Fruit fly (Drosophila melanogaster) whole organism, wandering third instar larva: Measurements from ENCODE around the gene Dyro.
A peak's percentile ranks its signal among the peaks of the same experiment; 100 is the strongest.

Source experiments
- Abd-B ChIP-seq: fragments of >200 bp; optimal IDR thresholded peaks from 2 replicates; lab custom pipeline; 2017; ENCODE audit warnings: missing biosample characterization, missing genetic modification characterization
- CG32264 ChIP-seq: fragments of 200-800 bp; sonication (Bioruptor generic); optimal IDR thresholded peaks from 2 replicates; lab custom pipeline; 2016; ENCODE audit warnings: missing biosample characterization, missing genetic modification characterization
- CG9705 ChIP-seq: fragments of 200-800 bp; sonication (Bioruptor generic); optimal IDR thresholded peaks from 2 replicates; lab custom pipeline; 2018; ENCODE audit warnings: missing biosample characterization, mild to moderate bottlenecking, missing genetic modification characterization
- CrebA ChIP-seq: fragments of 200-800 bp; sonication (Bioruptor generic); optimal IDR thresholded peaks from 2 replicates; lab custom pipeline; 2016; ENCODE audit warnings: missing biosample characterization, mild to moderate bottlenecking, missing genetic modification characterization, borderline replicate concordance
- Dfd ChIP-seq: fragments of >200 bp; optimal IDR thresholded peaks from 2 replicates; lab custom pipeline; 2017; ENCODE audit warnings: missing biosample characterization, missing genetic modification characterization
- Dif ChIP-seq: fragments of 200-275, 200-300 bp; sonication (Bioruptor generic); optimal IDR thresholded peaks from 2 replicates; lab custom pipeline; 2018; ENCODE audit warnings: missing biosample characterization, missing genetic modification characterization; ENCODE audit not compliant: partially characterized antibody
- GATAd ChIP-seq: sonication (Bioruptor generic); optimal IDR thresholded peaks from 2 replicates; lab custom pipeline; 2016; ENCODE audit warnings: missing biosample characterization, missing genetic modification characterization
- HLH106 ChIP-seq: fragments of 200-800 bp; optimal IDR thresholded peaks from 3 replicates; lab custom pipeline; 2019; ENCODE audit warnings: missing biosample characterization, mild to moderate bottlenecking, missing genetic modification characterization, moderate library complexity
- Hnf4 ChIP-seq: fragments of 200-800 bp; sonication (Bioruptor generic); optimal IDR thresholded peaks from 2 replicates; lab custom pipeline; 2016; ENCODE audit warnings: missing biosample characterization, mild to moderate bottlenecking, missing genetic modification characterization
- Hr78 ChIP-seq: fragments of >200 bp; optimal IDR thresholded peaks from 2 replicates; lab custom pipeline; 2017; ENCODE audit warnings: missing biosample characterization, missing genetic modification characterization
- Hr83 ChIP-seq: fragments of 200-300 bp; sonication (Bioruptor generic); optimal IDR thresholded peaks from 2 replicates; lab custom pipeline; 2016; ENCODE audit warnings: missing biosample characterization, mild to moderate bottlenecking, missing genetic modification characterization, moderate library complexity; ENCODE audit not compliant: poor library complexity, severe bottlenecking
- Jra ChIP-seq: sonication (Bioruptor generic); optimal IDR thresholded peaks from 2 replicates; lab custom pipeline; 2016; ENCODE audit warnings: missing biosample characterization, missing genetic modification characterization
- Mio ChIP-seq: sonication (Bioruptor generic); optimal IDR thresholded peaks from 2 replicates; lab custom pipeline; 2016; ENCODE audit warnings: missing biosample characterization, missing genetic modification characterization
- Myc ChIP-seq: fragments of >200 bp; optimal IDR thresholded peaks from 2 replicates; lab custom pipeline; 2017
- N ChIP-seq: fragments of >200 bp; optimal IDR thresholded peaks from 2 replicates; lab custom pipeline; 2018; ENCODE audit warnings: missing biosample characterization, missing external identifiers, missing genetic modification characterization
- OdsH ChIP-seq: fragments of 200-800 bp; sonication (Bioruptor generic); optimal IDR thresholded peaks from 2 replicates; lab custom pipeline; 2016; ENCODE audit warnings: missing biosample characterization, mild to moderate bottlenecking, missing genetic modification characterization
- Rel ChIP-seq, 2 experiments: fragments of 200-800 bp; sonication (Bioruptor generic) in 1 of 2; optimal IDR thresholded peaks; 2 replicates in 1 of 2; 3 replicates in 1 of 2; lab custom pipeline; 2016 to 2019; ENCODE audit warnings: mild to moderate bottlenecking in 2 of 2, missing biosample characterization in 2 of 2, missing genetic modification characterization in 2 of 2, moderate library complexity in 1 of 2
- Sp1 ChIP-seq: fragments of 200-800 bp; sonication (Bioruptor generic); optimal IDR thresholded peaks from 3 replicates; lab custom pipeline; 2019; ENCODE audit warnings: missing biosample characterization, mild to moderate bottlenecking, missing genetic modification characterization, moderate library complexity
- Vsx2 ChIP-seq: fragments of 200-300, 225-300 bp; sonication (Bioruptor generic); optimal IDR thresholded peaks from 2 replicates; lab custom pipeline; 2018; ENCODE audit warnings: missing biosample characterization, missing genetic modification characterization; ENCODE audit not compliant: partially characterized antibody
- br ChIP-seq: fragments of 200-800 bp; sonication (Bioruptor generic); optimal IDR thresholded peaks from 2 replicates; lab custom pipeline; 2016; ENCODE audit warnings: missing biosample characterization, missing genetic modification characterization
- brk ChIP-seq: fragments of 200-800 bp; sonication (Bioruptor generic); optimal IDR thresholded peaks from 2 replicates; lab custom pipeline; 2016; ENCODE audit warnings: missing biosample characterization, mild to moderate bottlenecking, missing genetic modification characterization
- dl ChIP-seq, 2 experiments: fragments of 175-275, 200-275 bp in 1 of 2; fragments of 200-275 bp in 1 of 2; sonication (Bioruptor generic); optimal IDR thresholded peaks; lab custom pipeline; 2018; ENCODE audit warnings: mild to moderate bottlenecking in 2 of 2, missing biosample characterization in 2 of 2, missing genetic modification characterization in 2 of 2, moderate library complexity in 2 of 2; ENCODE audit not compliant: partially characterized antibody in 2 of 2, insufficient read depth in 1 of 2
- dmrt93B ChIP-seq: fragments of 200-800 bp; sonication (Bioruptor generic); optimal IDR thresholded peaks from 2 replicates; lab custom pipeline; 2018; ENCODE audit warnings: missing biosample characterization, mild to moderate bottlenecking, missing genetic modification characterization
- dsf ChIP-seq: sonication (Bioruptor generic); optimal IDR thresholded peaks from 2 replicates; lab custom pipeline; 2016; ENCODE audit warnings: missing biosample characterization, missing genetic modification characterization, borderline replicate concordance
- ey ChIP-seq: fragments of 200-800 bp; sonication (Bioruptor generic); optimal IDR thresholded peaks from 2 replicates; lab custom pipeline; 2016; ENCODE audit warnings: missing biosample characterization, missing genetic modification characterization
- foxo ChIP-seq, 2 experiments: fragments of 200-800 bp; sonication (Bioruptor generic); optimal IDR thresholded peaks; 2 replicates in 1 of 2; 3 replicates in 1 of 2; lab custom pipeline; 2016 to 2017; ENCODE audit warnings: missing biosample characterization in 2 of 2, missing genetic modification characterization in 2 of 2
- fru ChIP-seq: fragments of 200-800 bp; sonication (Bioruptor generic); optimal IDR thresholded peaks from 3 replicates; lab custom pipeline; 2016; ENCODE audit warnings: missing biosample characterization, mild to moderate bottlenecking, missing genetic modification characterization
- h ChIP-seq: fragments of 200-800 bp; sonication (Bioruptor generic); optimal IDR thresholded peaks from 3 replicates; lab custom pipeline; 2016; ENCODE audit warnings: missing biosample characterization, mild to moderate bottlenecking, missing genetic modification characterization
- jim ChIP-seq: fragments of 175-275, 200-325 bp; sonication (Bioruptor generic); optimal IDR thresholded peaks from 2 replicates; lab custom pipeline; 2016; ENCODE audit warnings: missing biosample characterization, mild to moderate bottlenecking, missing genetic modification characterization
- lola ChIP-seq: fragments of >200 bp; optimal IDR thresholded peaks from 2 replicates; lab custom pipeline; 2017; ENCODE audit warnings: missing biosample characterization, missing genetic modification characterization
- pan ChIP-seq: fragments of >200 bp; optimal IDR thresholded peaks from 2 replicates; lab custom pipeline; 2017
- psq ChIP-seq: fragments of 200-800 bp; sonication (Bioruptor generic); optimal IDR thresholded peaks from 3 replicates; lab custom pipeline; 2017; ENCODE audit warnings: missing biosample characterization, mild to moderate bottlenecking, missing genetic modification characterization, moderate library complexity
- rgr ChIP-seq: fragments of 200-800 bp; sonication (Bioruptor generic); optimal IDR thresholded peaks from 3 replicates; lab custom pipeline; 2016; ENCODE audit warnings: missing biosample characterization, mild to moderate bottlenecking, missing genetic modification characterization
- sage ChIP-seq: fragments of 200-800 bp; sonication (Bioruptor generic); optimal IDR thresholded peaks from 2 replicates; lab custom pipeline; 2016; ENCODE audit warnings: missing biosample characterization, mild to moderate bottlenecking, missing genetic modification characterization
- sv ChIP-seq: fragments of 200-800 bp; sonication (Bioruptor generic); optimal IDR thresholded peaks from 3 replicates; lab custom pipeline; 2016; ENCODE audit warnings: missing biosample characterization, missing genetic modification characterization
- tai ChIP-seq: sonication (Bioruptor generic); optimal IDR thresholded peaks from 2 replicates; lab custom pipeline; 2016; ENCODE audit warnings: missing biosample characterization, missing genetic modification characterization
- usp ChIP-seq: fragments of >200 bp; optimal IDR thresholded peaks from 2 replicates; lab custom pipeline; 2017; ENCODE audit warnings: missing biosample characterization, missing genetic modification characterization
- woc ChIP-seq: sonication (Bioruptor generic); optimal IDR thresholded peaks from 2 replicates; lab custom pipeline; 2016; ENCODE audit warnings: missing biosample characterization, mild to moderate bottlenecking, missing genetic modification characterization

Gene Dyro

dm6 chr3L:11297595-11298370 is 2.1 kb upstream of the Dyro start:
- TF ChIP-seq psq (GFP tag; lab: Kevin White, UChicago) (no peak), Vsx2 (GFP tag; lab: Kevin White, UChicago) (no peak), ey (peak; percentile 14), sage (GFP tag; lab: Kevin White, UChicago) (no peak), jim (GFP tag; lab: Kevin White, UChicago) (no peak), sv (GFP tag; lab: Kevin White, UChicago) (no peak), Jra (GFP tag; lab: Kevin White, UChicago) (no peak), Dfd (no peak), Hr78 (no peak), usp (GFP tag; lab: Kevin White, UChicago) (no peak), Dif (GFP tag; lab: Kevin White, UChicago) (no peak), Mio (GFP tag; lab: Kevin White, UChicago) (no peak), dl (GFP tag; optimal IDR thresholded peaks at IDR 0.05; lab: Kevin White, UChicago; ENCODE audit: insufficient read depth in 1 of 2, partially characterized antibody in 2 of 2) (no peak), HLH106 (tag; lab: Kevin White, UChicago) (peak; percentile 56), OdsH (GFP tag; lab: Kevin White, UChicago) (peak; percentile 25), brk (GFP tag; lab: Kevin White, UChicago) (no peak), dmrt93B (GFP tag; lab: Kevin White, UChicago) (no peak), Rel (GFP tag; optimal IDR thresholded peaks at IDR 0.05; lab: Kevin White, UChicago) (no peak), Rel (tag; optimal IDR thresholded peaks at IDR 0.05; lab: Kevin White, UChicago) (no peak), woc (GFP tag; lab: Kevin White, UChicago) (no peak), h (GFP tag; lab: Kevin White, UChicago) (peak; percentile 14), CG32264 (GFP tag; lab: Kevin White, UChicago) (no peak), Hnf4 (GFP tag; lab: Kevin White, UChicago) (no peak), Sp1 (GFP tag; lab: Kevin White, UChicago) (peak; percentile 32), fru (GFP tag; lab: Kevin White, UChicago) (no peak), rgr (GFP tag; lab: Kevin White, UChicago) (peak; percentile 16), CG9705 (GFP tag; lab: Kevin White, UChicago) (no peak), CrebA (GFP tag; lab: Kevin White, UChicago) (no peak), foxo (GFP tag; optimal IDR thresholded peaks at IDR 0.05; lab: Kevin White, UChicago) (peak in 1 of 2 experiments; percentile 47), dsf (GFP tag; lab: Kevin White, UChicago) (no peak)
- TF ChIP-seq, all 38 proteins: peak for 7

- TF ChIP-seq br (GFP tag; lab: Kevin White, UChicago) (peak; percentile 82), rgr (GFP tag; lab: Kevin White, UChicago) (peak; percentile 72), HLH106 (tag; lab: Kevin White, UChicago) (peak; percentile 94), Dif (GFP tag; lab: Kevin White, UChicago) (no peak), Sp1 (GFP tag; lab: Kevin White, UChicago) (peak; percentile 78), dl (GFP tag; optimal IDR thresholded peaks at IDR 0.05; lab: Kevin White, UChicago; ENCODE audit: insufficient read depth in 1 of 2, partially characterized antibody in 2 of 2) (no peak), Mio (GFP tag; lab: Kevin White, UChicago) (no peak), OdsH (GFP tag; lab: Kevin White, UChicago) (peak; percentile 82), Abd-B (GFP tag; lab: Kevin White, UChicago) (no peak), pan (lab: Kevin White, UChicago) (no peak), Hnf4 (GFP tag; lab: Kevin White, UChicago) (peak; percentile 62), usp (GFP tag; lab: Kevin White, UChicago) (no peak), dsf (GFP tag; lab: Kevin White, UChicago) (no peak), lola (GFP tag; lab: Kevin White, UChicago) (no peak), Dfd (no peak), Hr78 (no peak), h (GFP tag; lab: Kevin White, UChicago) (peak; percentile 89), brk (GFP tag; lab: Kevin White, UChicago) (peak; percentile 70), dmrt93B (GFP tag; lab: Kevin White, UChicago) (peak; percentile 85), sv (GFP tag; lab: Kevin White, UChicago) (no peak), tai (GFP tag; lab: Kevin White, UChicago) (peak; percentile 75), woc (GFP tag; lab: Kevin White, UChicago) (peak; percentile 92), Jra (GFP tag; lab: Kevin White, UChicago) (no peak), ey (peak; percentile 81), Myc (lab: Kevin White, UChicago) (no peak), Rel (GFP tag; optimal IDR thresholded peaks at IDR 0.05; lab: Kevin White, UChicago) (no peak), Rel (tag; optimal IDR thresholded peaks at IDR 0.05; lab: Kevin White, UChicago) (peak; percentile 38), psq (GFP tag; lab: Kevin White, UChicago) (peak; percentile 61), fru (GFP tag; lab: Kevin White, UChicago) (peak; percentile 92), CrebA (GFP tag; lab: Kevin White, UChicago) (peak; percentile 26), sage (GFP tag; lab: Kevin White, UChicago) (no peak), jim (GFP tag; lab: Kevin White, UChicago) (no peak), CG9705 (GFP tag; lab: Kevin White, UChicago) (peak; percentile 75), foxo (GFP tag; optimal IDR thresholded peaks at IDR 0.05; lab: Kevin White, UChicago) (peak; percentile 11 to 79), Hr83 (no peak), Vsx2 (GFP tag; lab: Kevin White, UChicago) (no peak), N (GFP tag; lab: Kevin White, UChicago) (no peak), CG32264 (GFP tag; lab: Kevin White, UChicago) (peak; percentile 73), GATAd (GFP tag; lab: Kevin White, UChicago) (no peak)
These were observed 1.1 kb upstream of the Dyro start for dm6 chr3L:11296801-11297177.
